Worm (Caenorhabditis elegans) whole organism, early embryonic: ENCODE data around the gene gcy-13.

Experiments used
- B0310.2 ChIP-seq: sonication (generic microtip); optimal IDR thresholded peaks from 2 replicates; lab custom pipeline; 2016; ENCODE audit warnings: mild to moderate bottlenecking, missing genetic modification characterization, missing compliant biosample characterization
- F13C5.2 ChIP-seq: sonication (generic microtip); optimal IDR thresholded peaks from 2 replicates; lab custom pipeline; 2017; ENCODE audit warnings: mild to moderate bottlenecking, missing genetic modification characterization, inconsistent platforms, missing compliant biosample characterization
- ama-1 ChIP-seq: fragments of 150-350 bp; optimal IDR thresholded peaks from 2 replicates; lab custom pipeline; 2014
- ceh-36 ChIP-seq: sonication (generic microtip); optimal IDR thresholded peaks from 2 replicates; lab custom pipeline; 2016; ENCODE audit warnings: missing genetic modification characterization, inconsistent platforms, missing compliant biosample characterization
- ets-7 ChIP-seq: sonication (generic microtip); optimal IDR thresholded peaks from 2 replicates; lab custom pipeline; 2016; ENCODE audit warnings: missing genotype, missing genetic modification characterization, missing compliant biosample characterization
- hmbx-1 ChIP-seq: sonication (generic microtip); optimal IDR thresholded peaks from 2 replicates; lab custom pipeline; 2016; ENCODE audit warnings: mild to moderate bottlenecking, missing genetic modification characterization, missing compliant biosample characterization
- hmg-4 ChIP-seq: fragments of 200-800 bp; sonication (Bioruptor generic); optimal IDR thresholded peaks from 2 replicates; lab custom pipeline; 2018; ENCODE audit warnings: mild to moderate bottlenecking, missing genetic modification characterization, missing compliant biosample characterization
- hnd-1 ChIP-seq: sonication (generic microtip); optimal IDR thresholded peaks from 2 replicates; lab custom pipeline; 2016; ENCODE audit warnings: missing genetic modification characterization, missing compliant biosample characterization
- pes-1 ChIP-seq: fragments of 200-800 bp; sonication (Bioruptor generic); IDR thresholded peaks from 2 replicates; pipeline ENCODE4 v1.3.6; 2022; ENCODE audit warnings: missing genetic modification reagents, missing genetic modification characterization, missing compliant biosample characterization
- scrt-1 ChIP-seq: fragments of 200-800 bp; sonication (Bioruptor generic); IDR thresholded peaks from 2 replicates; pipeline ENCODE4 v1.3.6; 2022; ENCODE audit warnings: missing genetic modification characterization, missing compliant biosample characterization
- sea-1 ChIP-seq: fragments of 200-800 bp; sonication (Bioruptor generic); conservative IDR thresholded peaks from 2 replicates; pipeline ENCODE4 v1.3.6; 2022; ENCODE audit warnings: missing genetic modification characterization, missing compliant biosample characterization
- tbx-11 ChIP-seq: fragments of 200-800 bp; sonication (Bioruptor generic); IDR thresholded peaks from 2 replicates; pipeline ENCODE4 v1.3.6; 2022; ENCODE audit warnings: missing genetic modification characterization, missing compliant biosample characterization
- tbx-37 ChIP-seq: fragments of 200-800 bp; sonication (Bioruptor generic); conservative IDR thresholded peaks from 2 replicates; pipeline ENCODE4 v1.3.6; 2022; ENCODE audit warnings: missing genetic modification reagents, missing genetic modification characterization, missing compliant biosample characterization
- tra-4 ChIP-seq: sonication (generic microtip); optimal IDR thresholded peaks from 2 replicates; lab custom pipeline; 2017; ENCODE audit warnings: missing genetic modification characterization, missing compliant biosample characterization

- TF ChIP-seq ama-1 (lab: Kevin White, UChicago) (no peak), tbx-37 (GFP tag; lab: Robert Waterston, UW) (no peak), tbx-11 (GFP tag; lab: Robert Waterston, UW) (no peak; the same call in 1 of the 2 replicates), ceh-36 (no peak), hmbx-1 (tag; lab: Kevin White, UChicago) (no peak), hnd-1 (tag; lab: Kevin White, UChicago) (no peak), scrt-1 (GFP tag; lab: Robert Waterston, UW) (0 out of 2 replicates have a peak, but pooled peaks have one; percentile 5), hmg-4 (GFP tag; lab: Kevin White, UChicago) (no peak), tra-4 (tag; lab: Kevin White, UChicago) (no peak), B0310.2 (peak; percentile 19), F13C5.2 (tag; lab: Kevin White, UChicago) (no peak), pes-1 (GFP tag; lab: Robert Waterston, UW) (peak; percentile 21; the same call in 1 of the 2 replicates), sea-1 (GFP tag; lab: Robert Waterston, UW) (no peak), ets-7 (no peak)
Observed at ce11 chrV:12353505-12353904, 15.8 kb downstream of the gcy-13 start.
